Fruit fly (Drosophila melanogaster) whole organism, wandering third instar larva: ENCODE results near the gene CAH7.

ENCODE experiments used
- Abd-B ChIP-seq: fragments of >200 bp; optimal IDR thresholded peaks from 2 replicates; lab custom pipeline; 2017; ENCODE audit warnings: missing biosample characterization, missing genetic modification characterization
- CG32264 ChIP-seq: fragments of 200-800 bp; sonication (Bioruptor generic); optimal IDR thresholded peaks from 2 replicates; lab custom pipeline; 2016; ENCODE audit warnings: missing biosample characterization, missing genetic modification characterization
- CG9705 ChIP-seq: fragments of 200-800 bp; sonication (Bioruptor generic); optimal IDR thresholded peaks from 2 replicates; lab custom pipeline; 2018; ENCODE audit warnings: missing biosample characterization, mild to moderate bottlenecking, missing genetic modification characterization
- CrebA ChIP-seq: fragments of 200-800 bp; sonication (Bioruptor generic); optimal IDR thresholded peaks from 2 replicates; lab custom pipeline; 2016; ENCODE audit warnings: missing biosample characterization, mild to moderate bottlenecking, missing genetic modification characterization, borderline replicate concordance
- Dfd ChIP-seq: fragments of >200 bp; optimal IDR thresholded peaks from 2 replicates; lab custom pipeline; 2017; ENCODE audit warnings: missing biosample characterization, missing genetic modification characterization
- Dif ChIP-seq: fragments of 200-275, 200-300 bp; sonication (Bioruptor generic); optimal IDR thresholded peaks from 2 replicates; lab custom pipeline; 2018; ENCODE audit warnings: missing biosample characterization, missing genetic modification characterization; ENCODE audit not compliant: partially characterized antibody
- GATAd ChIP-seq: sonication (Bioruptor generic); optimal IDR thresholded peaks from 2 replicates; lab custom pipeline; 2016; ENCODE audit warnings: missing biosample characterization, missing genetic modification characterization
- HLH106 ChIP-seq: fragments of 200-800 bp; optimal IDR thresholded peaks from 3 replicates; lab custom pipeline; 2019; ENCODE audit warnings: missing biosample characterization, mild to moderate bottlenecking, missing genetic modification characterization, moderate library complexity
- Hnf4 ChIP-seq: fragments of 200-800 bp; sonication (Bioruptor generic); optimal IDR thresholded peaks from 2 replicates; lab custom pipeline; 2016; ENCODE audit warnings: missing biosample characterization, mild to moderate bottlenecking, missing genetic modification characterization
- Hr78 ChIP-seq: fragments of >200 bp; optimal IDR thresholded peaks from 2 replicates; lab custom pipeline; 2017; ENCODE audit warnings: missing biosample characterization, missing genetic modification characterization
- Hr83 ChIP-seq: fragments of 200-300 bp; sonication (Bioruptor generic); optimal IDR thresholded peaks from 2 replicates; lab custom pipeline; 2016; ENCODE audit warnings: missing biosample characterization, mild to moderate bottlenecking, missing genetic modification characterization, moderate library complexity; ENCODE audit not compliant: poor library complexity, severe bottlenecking
- Jra ChIP-seq: sonication (Bioruptor generic); optimal IDR thresholded peaks from 2 replicates; lab custom pipeline; 2016; ENCODE audit warnings: missing biosample characterization, missing genetic modification characterization
- Mio ChIP-seq: sonication (Bioruptor generic); optimal IDR thresholded peaks from 2 replicates; lab custom pipeline; 2016; ENCODE audit warnings: missing biosample characterization, missing genetic modification characterization
- Myc ChIP-seq: fragments of >200 bp; optimal IDR thresholded peaks from 2 replicates; lab custom pipeline; 2017
- N ChIP-seq: fragments of >200 bp; optimal IDR thresholded peaks from 2 replicates; lab custom pipeline; 2018; ENCODE audit warnings: missing biosample characterization, missing external identifiers, missing genetic modification characterization
- OdsH ChIP-seq: fragments of 200-800 bp; sonication (Bioruptor generic); optimal IDR thresholded peaks from 2 replicates; lab custom pipeline; 2016; ENCODE audit warnings: missing biosample characterization, mild to moderate bottlenecking, missing genetic modification characterization
- Rel ChIP-seq, 2 experiments: fragments of 200-800 bp; sonication (Bioruptor generic) in 1 of 2; optimal IDR thresholded peaks; 2 replicates in 1 of 2; 3 replicates in 1 of 2; lab custom pipeline; 2016 to 2019; ENCODE audit warnings: mild to moderate bottlenecking in 2 of 2, missing biosample characterization in 2 of 2, missing genetic modification characterization in 2 of 2, moderate library complexity in 1 of 2
- Sp1 ChIP-seq: fragments of 200-800 bp; sonication (Bioruptor generic); optimal IDR thresholded peaks from 3 replicates; lab custom pipeline; 2019; ENCODE audit warnings: missing biosample characterization, mild to moderate bottlenecking, missing genetic modification characterization, moderate library complexity
- Vsx2 ChIP-seq: fragments of 200-300, 225-300 bp; sonication (Bioruptor generic); optimal IDR thresholded peaks from 2 replicates; lab custom pipeline; 2018; ENCODE audit warnings: missing biosample characterization, missing genetic modification characterization; ENCODE audit not compliant: partially characterized antibody
- br ChIP-seq: fragments of 200-800 bp; sonication (Bioruptor generic); optimal IDR thresholded peaks from 2 replicates; lab custom pipeline; 2016; ENCODE audit warnings: missing biosample characterization, missing genetic modification characterization
- brk ChIP-seq: fragments of 200-800 bp; sonication (Bioruptor generic); optimal IDR thresholded peaks from 2 replicates; lab custom pipeline; 2016; ENCODE audit warnings: missing biosample characterization, mild to moderate bottlenecking, missing genetic modification characterization
- dl ChIP-seq, 2 experiments: fragments of 175-275, 200-275 bp in 1 of 2; fragments of 200-275 bp in 1 of 2; sonication (Bioruptor generic); optimal IDR thresholded peaks; lab custom pipeline; 2018; ENCODE audit warnings: mild to moderate bottlenecking in 2 of 2, missing biosample characterization in 2 of 2, missing genetic modification characterization in 2 of 2, moderate library complexity in 2 of 2; ENCODE audit not compliant: partially characterized antibody in 2 of 2, insufficient read depth in 1 of 2
- dmrt93B ChIP-seq: fragments of 200-800 bp; sonication (Bioruptor generic); optimal IDR thresholded peaks from 2 replicates; lab custom pipeline; 2018; ENCODE audit warnings: missing biosample characterization, mild to moderate bottlenecking, missing genetic modification characterization
- dsf ChIP-seq: sonication (Bioruptor generic); optimal IDR thresholded peaks from 2 replicates; lab custom pipeline; 2016; ENCODE audit warnings: missing biosample characterization, missing genetic modification characterization, borderline replicate concordance
- ey ChIP-seq: fragments of 200-800 bp; sonication (Bioruptor generic); optimal IDR thresholded peaks from 2 replicates; lab custom pipeline; 2016; ENCODE audit warnings: missing biosample characterization, missing genetic modification characterization
- foxo ChIP-seq, 2 experiments: fragments of 200-800 bp; sonication (Bioruptor generic); optimal IDR thresholded peaks; 2 replicates in 1 of 2; 3 replicates in 1 of 2; lab custom pipeline; 2016 to 2017; ENCODE audit warnings: missing biosample characterization in 2 of 2, missing genetic modification characterization in 2 of 2
- fru ChIP-seq: fragments of 200-800 bp; sonication (Bioruptor generic); optimal IDR thresholded peaks from 3 replicates; lab custom pipeline; 2016; ENCODE audit warnings: missing biosample characterization, mild to moderate bottlenecking, missing genetic modification characterization
- h ChIP-seq: fragments of 200-800 bp; sonication (Bioruptor generic); optimal IDR thresholded peaks from 3 replicates; lab custom pipeline; 2016; ENCODE audit warnings: missing biosample characterization, mild to moderate bottlenecking, missing genetic modification characterization
- jim ChIP-seq: fragments of 175-275, 200-325 bp; sonication (Bioruptor generic); optimal IDR thresholded peaks from 2 replicates; lab custom pipeline; 2016; ENCODE audit warnings: missing biosample characterization, mild to moderate bottlenecking, missing genetic modification characterization
- lola ChIP-seq: fragments of >200 bp; optimal IDR thresholded peaks from 2 replicates; lab custom pipeline; 2017; ENCODE audit warnings: missing biosample characterization, missing genetic modification characterization
- pan ChIP-seq: fragments of >200 bp; optimal IDR thresholded peaks from 2 replicates; lab custom pipeline; 2017
- psq ChIP-seq: fragments of 200-800 bp; sonication (Bioruptor generic); optimal IDR thresholded peaks from 3 replicates; lab custom pipeline; 2017; ENCODE audit warnings: missing biosample characterization, mild to moderate bottlenecking, missing genetic modification characterization, moderate library complexity
- rgr ChIP-seq: fragments of 200-800 bp; sonication (Bioruptor generic); optimal IDR thresholded peaks from 3 replicates; lab custom pipeline; 2016; ENCODE audit warnings: missing biosample characterization, mild to moderate bottlenecking, missing genetic modification characterization
- sage ChIP-seq: fragments of 200-800 bp; sonication (Bioruptor generic); optimal IDR thresholded peaks from 2 replicates; lab custom pipeline; 2016; ENCODE audit warnings: missing biosample characterization, mild to moderate bottlenecking, missing genetic modification characterization
- sv ChIP-seq: fragments of 200-800 bp; sonication (Bioruptor generic); optimal IDR thresholded peaks from 3 replicates; lab custom pipeline; 2016; ENCODE audit warnings: missing biosample characterization, missing genetic modification characterization
- tai ChIP-seq: sonication (Bioruptor generic); optimal IDR thresholded peaks from 2 replicates; lab custom pipeline; 2016; ENCODE audit warnings: missing biosample characterization, missing genetic modification characterization
- usp ChIP-seq: fragments of >200 bp; optimal IDR thresholded peaks from 2 replicates; lab custom pipeline; 2017; ENCODE audit warnings: missing biosample characterization, missing genetic modification characterization
- woc ChIP-seq: sonication (Bioruptor generic); optimal IDR thresholded peaks from 2 replicates; lab custom pipeline; 2016; ENCODE audit warnings: missing biosample characterization, mild to moderate bottlenecking, missing genetic modification characterization

CAH7 gene

DNA sequence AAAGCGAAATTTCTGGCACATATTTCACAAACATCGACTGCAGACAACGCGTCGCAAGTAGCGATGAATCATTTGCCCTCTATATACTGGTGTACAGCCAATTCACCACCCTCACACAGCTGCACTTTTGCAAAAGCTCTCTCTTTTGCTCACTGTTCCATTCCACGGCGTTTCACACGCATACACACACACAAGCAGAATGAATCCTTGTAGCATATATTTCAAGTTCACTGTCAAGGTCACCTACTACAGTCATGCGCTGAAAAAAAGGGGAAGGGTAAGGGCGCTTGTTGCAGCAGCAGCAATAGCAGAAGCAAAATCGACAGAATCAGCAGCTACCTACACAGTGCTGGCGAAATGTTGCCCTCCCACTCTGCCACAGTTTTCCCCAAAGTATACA, 31.3 kb upstream of the CAH7 start:
- peak; percentile 1 for TF ChIP-seq Jra
- peak; percentile 6 for TF ChIP-seq OdsH (GFP tag; lab: Kevin White, UChicago)
- TF ChIP-seq Myc: no peak
- TF ChIP-seq fru (GFP tag; lab: Kevin White, UChicago): peak; percentile 33
- TF ChIP-seq foxo (GFP tag; optimal IDR thresholded peaks at IDR 0.05; lab: Kevin White, UChicago): no peak
- peak; percentile 22 for TF ChIP-seq N (GFP tag; lab: Kevin White, UChicago)
- no peak for TF ChIP-seq CrebA (GFP tag; lab: Kevin White, UChicago)
- TF ChIP-seq, all 38 proteins: peak for 4

dm6 chr3R:10081469-10082111, 30.4 kb upstream of the CAH7 start:
- TF ChIP-seq OdsH (GFP tag; lab: Kevin White, UChicago): no peak
- TF ChIP-seq Mio: no peak
- TF ChIP-seq Dif: peak; percentile 25
- TF ChIP-seq Sp1: no peak
- TF ChIP-seq dmrt93B (GFP tag; lab: Kevin White, UChicago): no peak
- TF ChIP-seq br: no peak
- peak; percentile 42 for TF ChIP-seq Hnf4 (GFP tag; lab: Kevin White, UChicago)
- TF ChIP-seq dl (GFP tag; optimal IDR thresholded peaks at IDR 0.05; lab: Kevin White, UChicago; ENCODE audit: insufficient read depth in 1 of 2, partially characterized antibody in 2 of 2): no peak
- peak; percentile 34 for TF ChIP-seq ey (GFP tag; lab: Kevin White, UChicago)
- TF ChIP-seq lola (GFP tag; lab: Kevin White, UChicago): no peak
- no peak for TF ChIP-seq dsf (GFP tag; lab: Kevin White, UChicago)
- TF ChIP-seq sv: no peak
- TF ChIP-seq sage (GFP tag; lab: Kevin White, UChicago): no peak
- peak; percentile 22 for TF ChIP-seq rgr (GFP tag; lab: Kevin White, UChicago)
- no peak for TF ChIP-seq fru (GFP tag; lab: Kevin White, UChicago)
- no peak for TF ChIP-seq Rel (GFP tag; optimal IDR thresholded peaks at IDR 0.05; lab: Kevin White, UChicago)
- no peak for TF ChIP-seq Rel (tag; optimal IDR thresholded peaks at IDR 0.05; lab: Kevin White, UChicago)
- TF ChIP-seq brk (GFP tag; lab: Kevin White, UChicago): no peak
- no peak for TF ChIP-seq pan (lab: Kevin White, UChicago)
- no peak for TF ChIP-seq usp (GFP tag; lab: Kevin White, UChicago)
- peak; percentile 32 for TF ChIP-seq HLH106
- no peak for TF ChIP-seq Abd-B (GFP tag; lab: Kevin White, UChicago)
- TF ChIP-seq N (GFP tag; lab: Kevin White, UChicago): no peak
- TF ChIP-seq tai (GFP tag; lab: Kevin White, UChicago): no peak
- no peak for TF ChIP-seq jim (GFP tag; lab: Kevin White, UChicago)
- TF ChIP-seq Myc: no peak
- TF ChIP-seq foxo (GFP tag; optimal IDR thresholded peaks at IDR 0.05; lab: Kevin White, UChicago): peak in 1 of 2 experiments; percentile 28
- TF ChIP-seq h (GFP tag; lab: Kevin White, UChicago): peak; percentile 44
- no peak for TF ChIP-seq CG9705 (GFP tag; lab: Kevin White, UChicago)
- TF ChIP-seq woc (GFP tag; lab: Kevin White, UChicago): peak; percentile 78
- no peak for TF ChIP-seq Dfd
- no peak for TF ChIP-seq CG32264
- TF ChIP-seq Vsx2 (GFP tag; lab: Kevin White, UChicago): no peak
- no peak for TF ChIP-seq Hr78
- TF ChIP-seq Jra: no peak
- TF ChIP-seq CrebA (GFP tag; lab: Kevin White, UChicago): no peak
- no peak for TF ChIP-seq GATAd (GFP tag; lab: Kevin White, UChicago)
- TF ChIP-seq Hr83 (GFP tag; lab: Kevin White, UChicago): no peak
- no peak for TF ChIP-seq psq (GFP tag; lab: Kevin White, UChicago)
